Fruit fly (Drosophila melanogaster): ENCODE measurements around the gene CG33969.

DNA sequence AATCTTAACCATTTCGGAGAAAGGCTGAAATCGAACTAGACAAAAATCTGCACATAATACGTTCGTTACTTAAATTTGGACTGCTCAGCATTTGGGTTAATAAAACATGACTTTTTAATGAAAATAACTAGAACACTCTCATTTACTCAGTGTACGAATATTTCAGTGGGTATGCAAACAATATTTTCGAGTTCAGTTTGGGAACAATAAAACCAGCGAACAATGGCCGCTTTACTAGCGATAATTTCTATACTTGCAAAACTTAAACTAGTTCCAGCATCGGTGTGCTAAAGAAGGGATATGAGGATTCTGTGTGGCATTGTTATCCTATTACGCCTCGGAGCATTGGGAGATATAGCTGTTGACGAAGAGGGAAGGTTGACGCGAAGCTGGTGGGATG, 35.1 kb downstream of the CG33969 start, which contains the start of gene CG5665:
- no peak for TF ChIP-seq Pif1A (GFP tag; optimal IDR thresholded peaks at IDR 0.05)
- TF ChIP-seq fd96Ca (GFP tag; IDR thresholded peaks at IDR 0.05), result no peak

Measured in whole organism, pupa.